Worm (Caenorhabditis elegans): ENCODE data around the gene Y26G10.1.

- TF ChIP-seq ets-4 (tag; optimal IDR thresholded peaks at IDR 0.05) (no peak), unc-86 (tag; optimal IDR thresholded peaks at IDR 0.05) (no peak)
Observed at ce11 chrV:17728757-17729156, 33.1 kb upstream of the Y26G10.1 start.

Measured in whole organism, late embryonic.